Fruit fly (Drosophila melanogaster): ENCODE results near the gene ND-13B.

- TF ChIP-seq pdm3 (GFP tag; optimal IDR thresholded peaks at IDR 0.05) (no peak), Sox14 (GFP tag; optimal IDR thresholded peaks at IDR 0.05) (no peak), OdsH (GFP tag; optimal IDR thresholded peaks at IDR 0.05) (no peak)
Observed at dm6 chr3L:10715748-10716147, 21.8 kb upstream of the ND-13B start.

Measured in whole organism, prepupa.